Worm (Caenorhabditis elegans) whole organism, mixed stage, embryonic: ENCODE data around the gene scl-2.

Experiments used
- blmp-1 ChIP-seq: fragments of 150-350 bp; optimal IDR thresholded peaks from 2 replicates; lab custom pipeline; 2014; ENCODE audit warnings: missing biosample characterization, missing genetic modification characterization
- elt-3 ChIP-seq: fragments of 150-350 bp; optimal IDR thresholded peaks from 2 replicates; lab custom pipeline; 2014; ENCODE audit warnings: missing biosample characterization, missing genetic modification characterization
- nhr-237 ChIP-seq: fragments of 150-350 bp; optimal IDR thresholded peaks from 2 replicates; lab custom pipeline; 2014; ENCODE audit warnings: missing biosample characterization, missing genetic modification characterization
- pha-4 ChIP-seq: fragments of 150-350 bp; optimal IDR thresholded peaks from 2 replicates; lab custom pipeline; 2018; ENCODE audit warnings: missing biosample characterization, missing genetic modification reagents, missing genetic modification characterization
- unc-39 ChIP-seq: fragments of 150-350 bp; optimal IDR thresholded peaks from 2 replicates; lab custom pipeline; 2014; ENCODE audit warnings: missing biosample characterization, missing genetic modification characterization
- unc-62 ChIP-seq: fragments of 150-350 bp; optimal IDR thresholded peaks from 2 replicates; lab custom pipeline; 2014; ENCODE audit warnings: missing biosample characterization, missing genetic modification reagents, missing genetic modification characterization

DNA sequence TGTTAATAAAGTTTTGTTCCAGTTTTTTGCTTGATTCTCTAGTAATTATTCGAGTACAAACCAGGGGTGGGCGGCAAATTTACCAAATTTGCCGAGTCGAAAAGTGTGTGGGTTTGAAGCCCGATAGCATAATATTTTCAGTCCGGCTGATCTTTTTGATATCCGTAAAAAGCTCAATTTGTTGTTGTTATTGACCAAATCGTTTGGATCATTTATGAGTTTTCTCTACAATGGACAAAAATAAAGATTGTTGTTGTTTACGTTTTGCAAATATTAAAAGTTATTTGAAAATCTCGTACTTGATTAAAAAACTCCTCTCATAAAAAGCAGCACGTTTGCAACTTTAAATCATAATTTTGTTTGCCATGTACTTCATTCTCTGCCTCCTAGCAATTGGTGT, 1.5 kb upstream of the scl-2 start, which contains the start of gene scl-1:
- no peak for TF ChIP-seq elt-3 (tag; lab: Kevin White, UChicago)
- no peak for TF ChIP-seq unc-62 (GFP tag; lab: Kevin White, UChicago)
- no peak for TF ChIP-seq blmp-1 (tag; lab: Kevin White, UChicago)
- no peak for TF ChIP-seq unc-39 (tag; lab: Kevin White, UChicago)
- TF ChIP-seq pha-4: no peak
- no peak for TF ChIP-seq nhr-237 (tag; lab: Kevin White, UChicago)
